Fruit fly (Drosophila melanogaster) whole organism: ENCODE data around the gene LysX.

Experiments used
- CG8478 ChIP-seq: fragments of >200 bp; optimal IDR thresholded peaks from 2 replicates; lab custom pipeline; 2018; ENCODE audit warnings: inconsistent platforms
- Dll ChIP-seq: fragments of >200 bp; optimal IDR thresholded peaks from 2 replicates; lab custom pipeline; 2017
- EcR ChIP-seq, 2 experiments: fragments of >200 bp; optimal IDR thresholded peaks; 2 replicates each; lab custom pipeline; 2017; ENCODE audit warnings: missing biosample characterization in 2 of 2, missing genetic modification characterization in 2 of 2, missing genetic modification reagents in 2 of 2
- pan ChIP-seq: fragments of >200 bp; optimal IDR thresholded peaks from 2 replicates; lab custom pipeline; 2017
- psq ChIP-seq: fragments of >200 bp; optimal IDR thresholded peaks from 2 replicates; lab custom pipeline; 2017
- usp ChIP-seq: fragments of >200 bp; optimal IDR thresholded peaks from 2 replicates; lab custom pipeline; 2017; ENCODE audit warnings: missing biosample characterization, missing genetic modification characterization, mixed read lengths

LysX gene

dm6 chr3L:1195202-1195601 lies at the start of gene LysX:
Gene LysX, minus strand, starts transcription at chr3L:1195302.
- TF ChIP-seq usp = no peak
- no peak for TF ChIP-seq EcR (GFP tag; optimal IDR thresholded peaks at IDR 0.05; lab: Kevin White, UChicago)
- no peak for TF ChIP-seq Dll
- TF ChIP-seq CG8478 (lab: Kevin White, UChicago) = no peak
- no peak for TF ChIP-seq pan (lab: Kevin White, UChicago)
- no peak for TF ChIP-seq psq (lab: Kevin White, UChicago)

DNA sequence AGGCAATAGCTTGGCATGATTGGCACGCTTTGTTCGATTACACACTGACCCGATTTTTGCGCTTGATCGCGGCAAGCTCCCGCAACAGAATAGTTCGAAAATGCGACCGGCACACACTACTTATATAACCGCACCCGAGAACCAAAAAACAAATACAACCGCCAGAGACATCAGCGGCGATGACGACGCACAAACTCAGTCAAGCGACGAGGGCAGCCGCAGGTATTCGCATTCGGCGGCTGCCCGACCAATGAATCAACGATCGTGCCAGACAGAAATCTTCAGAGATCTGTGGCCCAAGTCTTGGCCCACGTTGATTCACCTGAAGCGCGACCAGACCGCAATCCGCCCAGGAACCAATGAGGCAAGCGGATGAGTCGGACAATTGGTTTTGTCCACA lies 43.1 kb upstream of the LysX start, which contains the start of gene CG9192:
Gene CG9192, minus strand, starts transcription at position 101 of the 400 bp plus-strand sequence.
- TF ChIP-seq psq (lab: Kevin White, UChicago) (no peak), Dll (no peak), EcR (GFP tag; optimal IDR thresholded peaks at IDR 0.05; lab: Kevin White, UChicago) (no peak), CG8478 (lab: Kevin White, UChicago) (no peak), usp (no peak), pan (lab: Kevin White, UChicago) (no peak)

- TF ChIP-seq pan (lab: Kevin White, UChicago) (no peak), psq (lab: Kevin White, UChicago) (no peak), usp (no peak), Dll (no peak), CG8478 (lab: Kevin White, UChicago) (no peak), EcR (GFP tag; optimal IDR thresholded peaks at IDR 0.05; lab: Kevin White, UChicago) (no peak)
Observed at dm6 chr3L:1235426-1235825, 40.3 kb upstream of the LysX start, which contains the start of gene galene. Gene galene, plus strand, starts transcription at chr3L:1235726.

dm6 chr3L:1233830-1234229 lies 38.7 kb upstream of the LysX start, which contains the start of gene CG33966:
Gene CG33966, plus strand, starts transcription at chr3L:1234130.
- no peak for TF ChIP-seq psq (lab: Kevin White, UChicago)
- TF ChIP-seq EcR (GFP tag; optimal IDR thresholded peaks at IDR 0.05; lab: Kevin White, UChicago) = no peak
- no peak for TF ChIP-seq pan (lab: Kevin White, UChicago)
- no peak for TF ChIP-seq Dll
- no peak for TF ChIP-seq usp

DNA sequence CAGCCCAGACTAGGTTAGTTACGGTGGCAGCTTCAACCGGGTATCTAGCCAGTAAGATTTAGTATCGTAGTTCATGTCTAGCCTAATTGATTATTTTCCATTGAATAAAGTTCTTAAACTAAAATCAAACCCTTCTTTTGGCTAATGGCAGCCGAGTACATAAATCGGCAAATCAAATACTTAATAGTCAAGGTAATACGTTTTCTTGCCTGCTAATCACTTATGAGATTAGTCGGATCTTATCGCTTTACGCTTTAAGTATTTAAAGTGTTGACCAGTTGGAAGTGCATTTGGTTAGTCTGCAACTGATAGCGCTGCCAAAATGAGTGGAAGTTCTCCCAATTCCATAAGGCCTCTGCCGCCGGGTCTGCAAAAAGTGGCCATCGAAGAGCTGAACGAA lies 37.5 kb upstream of the LysX start, which contains the start of gene CG33965:
Gene CG33965, plus strand, starts transcription at position 301 of the 400 bp plus-strand sequence.
- TF ChIP-seq CG8478 (lab: Kevin White, UChicago) = no peak
- no peak for TF ChIP-seq usp
- TF ChIP-seq Dll = no peak
- TF ChIP-seq psq (lab: Kevin White, UChicago) = no peak
- TF ChIP-seq EcR (GFP tag; optimal IDR thresholded peaks at IDR 0.05; lab: Kevin White, UChicago) = no peak
- TF ChIP-seq pan (lab: Kevin White, UChicago) = no peak

dm6 chr3L:1227303-1227797 lies 32.2 kb upstream of the LysX start, which contains the start of gene LysS:
Gene LysS, plus strand, starts transcription at chr3L:1227747.
- TF ChIP-seq EcR (GFP tag; optimal IDR thresholded peaks at IDR 0.05; lab: Kevin White, UChicago) = no peak
- no peak for TF ChIP-seq CG8478 (lab: Kevin White, UChicago)
- TF ChIP-seq usp = no peak
- TF ChIP-seq Dll = no peak
- TF ChIP-seq psq (lab: Kevin White, UChicago) = no peak
- TF ChIP-seq pan (lab: Kevin White, UChicago) = no peak

- TF ChIP-seq CG8478 (lab: Kevin White, UChicago) = no peak
Observed at dm6 chr3L:1218596-1218995, 23.5 kb upstream of the LysX start, which contains the start of gene LysP. Gene LysP, minus strand, starts transcription at chr3L:1218696.

DNA sequence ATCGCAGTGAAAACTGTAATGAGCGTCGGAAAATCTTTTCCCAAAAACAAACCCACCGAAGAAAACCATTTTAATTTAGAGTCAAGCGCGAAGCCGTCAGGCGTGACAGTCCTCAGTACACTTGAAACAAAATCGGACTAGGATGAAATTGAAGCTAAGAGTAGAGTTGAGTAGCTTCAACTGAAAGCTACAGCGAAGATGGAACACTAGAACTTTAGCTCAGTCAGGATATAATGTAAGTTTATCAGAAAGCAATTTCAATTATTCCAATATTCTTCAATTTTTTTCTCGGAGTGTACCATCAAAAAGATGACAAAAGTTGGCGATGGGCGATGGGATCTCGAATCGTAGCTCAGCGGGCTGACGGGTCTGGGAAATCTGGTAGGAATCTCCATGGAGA lies 21.4 kb upstream of the LysX start:
- TF ChIP-seq EcR (GFP tag; optimal IDR thresholded peaks at IDR 0.05; lab: Kevin White, UChicago) (no peak), psq (lab: Kevin White, UChicago) (no peak), pan (lab: Kevin White, UChicago) (no peak), usp (no peak), Dll (no peak), CG8478 (lab: Kevin White, UChicago) (no peak)

DNA sequence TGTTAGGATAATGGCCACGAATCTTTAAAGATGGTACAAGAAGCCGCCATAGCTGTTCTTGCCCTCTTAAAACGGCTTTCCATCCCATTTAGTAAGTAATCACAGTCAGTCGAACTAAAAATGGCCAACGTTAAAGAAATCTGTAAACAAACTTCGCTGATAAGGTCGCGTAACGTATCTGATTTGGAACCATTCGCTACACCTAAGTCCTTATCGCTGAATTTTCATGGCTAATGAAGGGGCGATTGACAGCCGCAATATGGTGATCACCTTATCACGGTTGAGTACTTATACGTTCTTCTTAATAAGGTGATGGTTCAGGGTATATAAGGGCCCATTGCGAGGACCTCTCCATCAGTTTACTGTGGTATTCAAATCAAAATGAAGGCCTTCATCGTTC lies 17.5 kb upstream of the LysX start, which contains the start of gene LysE:
Gene LysE, plus strand, starts transcription at position 257 of the 400 bp plus-strand sequence.
- no peak for TF ChIP-seq usp

DNA sequence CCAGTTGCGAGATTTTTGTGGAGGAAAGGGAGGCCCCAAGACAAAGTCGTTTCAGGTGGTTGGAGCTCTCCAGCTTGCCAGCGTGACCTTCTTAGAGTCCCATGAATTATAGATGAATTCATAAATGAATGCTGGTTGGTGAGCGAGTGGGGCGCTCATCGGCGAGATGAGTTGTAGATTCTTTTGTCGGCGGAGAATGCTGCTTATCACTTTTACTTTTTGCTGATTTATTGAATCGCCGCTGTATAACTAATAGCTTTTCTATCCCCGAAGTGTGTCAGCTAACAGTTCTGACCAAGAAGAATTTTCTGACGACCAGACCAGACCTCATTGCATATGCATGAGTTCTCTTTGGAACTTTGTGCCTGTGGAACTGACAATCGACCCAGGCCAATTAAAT lies 17.0 kb upstream of the LysX start:
- no peak for TF ChIP-seq psq (lab: Kevin White, UChicago)
- TF ChIP-seq pan (lab: Kevin White, UChicago) = no peak

DNA sequence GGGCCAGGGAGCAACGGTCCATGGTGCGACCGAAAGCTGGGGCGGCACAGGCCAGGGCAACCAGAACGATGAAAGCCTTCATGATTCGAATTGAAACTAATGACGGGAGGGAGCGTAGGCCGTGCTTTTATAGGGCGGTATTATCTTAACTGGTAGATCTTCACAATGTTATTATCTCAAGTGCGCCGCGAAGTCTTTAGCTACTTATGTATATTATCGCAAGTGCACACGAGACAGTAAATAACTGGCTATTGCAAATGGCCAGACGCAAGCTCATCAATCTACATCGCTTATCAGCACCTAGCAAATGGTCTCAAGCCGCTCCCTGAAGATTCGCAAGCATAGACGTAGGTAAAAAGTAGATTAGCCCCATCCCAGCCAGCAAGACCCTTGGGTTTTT lies 16.0 kb upstream of the LysX start, which contains the start of gene LysD:
Gene LysD, minus strand, starts transcription at position 101 of the 400 bp plus-strand sequence.
- TF ChIP-seq pan (lab: Kevin White, UChicago) (no peak), CG8478 (lab: Kevin White, UChicago) (no peak), usp (no peak), psq (lab: Kevin White, UChicago) (no peak)

DNA sequence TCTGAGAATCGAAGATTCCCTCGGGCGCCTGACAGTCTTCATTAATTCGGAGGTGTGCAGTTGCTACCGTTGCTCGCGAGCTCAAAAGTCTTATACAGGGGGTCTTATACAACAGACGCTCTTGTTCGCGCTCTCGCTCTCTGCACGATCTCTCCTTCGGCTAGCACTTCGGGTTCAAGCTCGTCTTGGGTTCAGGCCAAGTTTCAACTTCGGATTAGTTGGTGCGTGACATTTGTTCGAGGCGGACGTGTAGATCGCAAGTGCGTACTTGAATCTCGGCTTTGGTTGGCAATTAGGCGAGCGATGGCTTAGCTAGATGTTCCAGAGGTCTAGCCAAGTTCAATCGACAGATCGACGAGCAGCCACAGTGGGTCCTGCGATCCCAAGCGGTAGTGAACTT lies 13.1 kb upstream of the LysX start:
- TF ChIP-seq psq (lab: Kevin White, UChicago) (no peak), CG8478 (lab: Kevin White, UChicago) (no peak), pan (lab: Kevin White, UChicago) (no peak), usp (no peak), Dll (no peak)

- no peak for TF ChIP-seq EcR (GFP tag; optimal IDR thresholded peaks at IDR 0.05; lab: Kevin White, UChicago)
- no peak for TF ChIP-seq psq (lab: Kevin White, UChicago)
- TF ChIP-seq pan (lab: Kevin White, UChicago) = no peak
- TF ChIP-seq CG8478 (lab: Kevin White, UChicago) = no peak
- TF ChIP-seq usp = no peak
- TF ChIP-seq Dll = no peak
Observed at dm6 chr3L:1206682-1207421, 11.8 kb upstream of the LysX start, which contains the start of gene LysB. Gene LysB, plus strand, starts transcription at chr3L:1207371.
